Worm (Caenorhabditis elegans) whole organism, L1 larva: ENCODE results near the gene fem-3.

Source experiments
- blmp-1 ChIP-seq: fragments of 150-350 bp; optimal IDR thresholded peaks from 2 replicates; lab custom pipeline; 2014; ENCODE audit warnings: missing biosample characterization, missing genetic modification characterization
- ceh-63 ChIP-seq: fragments of 200-800 bp; sonication (Bioruptor generic); optimal IDR thresholded peaks from 2 replicates; lab custom pipeline; 2018; ENCODE audit warnings: mild to moderate bottlenecking, missing genetic modification characterization, missing compliant biosample characterization
- ceh-82 ChIP-seq, 3 experiments: fragments of 150-350 bp in 1 of 3; sonication (generic microtip) in 2 of 3; optimal IDR thresholded peaks; 2 replicates each; lab custom pipeline; 2014 to 2017; ENCODE audit warnings: missing biosample characterization in 3 of 3, missing genetic modification characterization in 3 of 3
- efl-1 ChIP-seq, 4 experiments: fragments of 150-350 bp; optimal IDR thresholded peaks in 3 of 4; peaks in 1 of 4; 1 replicate in 1 of 4; 2 replicates in 3 of 4; lab custom pipeline; 2014; ENCODE audit warnings: missing biosample characterization in 2 of 4, missing genetic modification characterization in 2 of 4, missing genetic modification reagents in 2 of 4
- lin-13 ChIP-seq: fragments of 150-350 bp; optimal IDR thresholded peaks from 2 replicates; lab custom pipeline; 2014; ENCODE audit warnings: missing biosample characterization, missing genetic modification reagents, missing genetic modification characterization
- lin-39 ChIP-seq: fragments of 150-350 bp; optimal IDR thresholded peaks from 2 replicates; lab custom pipeline; 2014; ENCODE audit warnings: missing biosample characterization, missing genetic modification reagents, missing genetic modification characterization
- lir-3 ChIP-seq: sonication (generic microtip); optimal IDR thresholded peaks from 2 replicates; lab custom pipeline; 2016; ENCODE audit warnings: mild to moderate bottlenecking, missing genetic modification characterization, moderate library complexity, missing compliant biosample characterization; ENCODE audit not compliant: poor library complexity
- nhr-11 ChIP-seq: fragments of 150-350 bp; optimal IDR thresholded peaks from 2 replicates; lab custom pipeline; 2014; ENCODE audit warnings: missing biosample characterization, missing genetic modification characterization
- nhr-237 ChIP-seq: fragments of 150-350 bp; optimal IDR thresholded peaks from 2 replicates; lab custom pipeline; 2014; ENCODE audit warnings: missing biosample characterization, missing genetic modification characterization
- nhr-85 ChIP-seq: sonication (generic microtip); peaks from one replicate; lab custom pipeline; 2016; ENCODE audit warnings: missing genetic modification characterization, inconsistent platforms, missing compliant biosample characterization
- pqm-1 ChIP-seq: sonication (generic microtip); optimal IDR thresholded peaks from 3 replicates; lab custom pipeline; 2017; ENCODE audit warnings: missing biosample characterization, missing genetic modification characterization
- sox-4 ChIP-seq: sonication (generic microtip); optimal IDR thresholded peaks from 2 replicates; lab custom pipeline; 2016; ENCODE audit warnings: missing genetic modification characterization, missing compliant biosample characterization
- unc-30 ChIP-seq: sonication (generic microtip); optimal IDR thresholded peaks from 2 replicates; lab custom pipeline; 2017; ENCODE audit warnings: missing biosample characterization, missing genetic modification characterization

- TF ChIP-seq ceh-82 (tag; optimal IDR thresholded peaks at IDR 0.05; lab: Kevin White, UChicago) (no peak), unc-30 (tag; lab: Kevin White, UChicago) (no peak), lin-13 (no peak), pqm-1 (no peak), lin-39 (tag; lab: Kevin White, UChicago) (no peak), blmp-1 (tag; lab: Kevin White, UChicago) (no peak), nhr-237 (no peak), lir-3 (tag; lab: Kevin White, UChicago) (no peak), sox-4 (tag; lab: Kevin White, UChicago) (no peak), nhr-85 (tag; lab: Kevin White, UChicago) (peak; percentile 41), ceh-63 (GFP tag; lab: Kevin White, UChicago) (no peak), nhr-11 (tag; lab: Kevin White, UChicago) (no peak), efl-1 (optimal IDR thresholded peaks at IDR 0.05; lab: Kevin White, UChicago) (peak; percentile 9 to 73), efl-1 (GFP tag; optimal IDR thresholded peaks at IDR 0.05 in 1 of 2; lab: Kevin White, UChicago) (peak; percentile 79 to 97)
Measured at ce11 chrIV:9104071-9105016, at the start of gene fem-3, which contains the start of gene C01F6.14.
